Fruit fly (Drosophila melanogaster): ENCODE results near the gene CG8372.
A peak's percentile ranks its signal among the peaks of the same experiment; 100 is the strongest.

Gene CG8372

DNA sequence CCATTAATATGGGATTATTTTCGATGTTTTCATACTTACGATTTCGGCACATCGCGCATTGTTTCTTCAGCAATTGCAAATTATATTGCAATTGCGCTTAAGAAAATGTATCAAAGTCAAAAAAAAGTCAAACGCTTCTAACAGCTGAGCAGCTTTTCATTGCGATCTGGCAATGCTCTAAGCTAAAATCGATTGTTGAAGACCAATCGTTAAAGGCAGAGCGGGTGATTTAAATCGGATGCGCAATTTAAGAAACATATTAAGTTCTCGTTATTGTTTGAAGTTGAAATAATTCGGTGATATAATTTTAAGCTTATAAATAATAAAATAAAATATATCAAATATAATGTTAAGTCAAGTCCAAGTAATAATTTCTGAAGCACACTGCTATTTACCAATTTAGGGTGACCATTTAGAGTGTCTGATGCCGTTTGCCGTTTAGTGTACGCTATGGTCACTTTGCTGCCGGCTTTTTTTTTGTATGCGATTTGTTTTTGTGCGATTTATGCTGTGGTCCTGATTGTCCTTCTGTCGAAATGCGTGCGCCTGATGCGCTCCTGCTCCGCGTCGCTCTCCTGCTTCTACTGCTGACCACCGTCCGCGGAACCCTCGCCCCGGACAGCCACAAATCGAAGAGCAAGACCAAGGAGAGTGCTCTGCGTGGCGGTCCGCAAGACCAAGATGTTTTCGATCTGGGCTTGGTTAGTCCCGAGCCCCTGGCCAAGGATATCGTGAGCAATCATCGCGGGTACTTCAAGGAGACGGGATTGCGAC lies 15.8 kb downstream of the CG8372 start, which contains the start of the genes CG8475 and CG8460:
Gene CG8475, minus strand, starts transcription at position 162 of the 774 bp plus-strand sequence.
Gene CG8460, plus strand, starts transcription at position 437 of the 774 bp plus-strand sequence.
- no peak for TF ChIP-seq Jra (GFP tag; optimal IDR thresholded peaks at IDR 0.05)
- TF ChIP-seq sv (GFP tag; optimal IDR thresholded peaks at IDR 0.05) = no peak
- TF ChIP-seq OdsH (GFP tag; optimal IDR thresholded peaks at IDR 0.05) = no peak
- no peak for TF ChIP-seq br (GFP tag; optimal IDR thresholded peaks at IDR 0.05)
- no peak for TF ChIP-seq foxo (GFP tag; optimal IDR thresholded peaks at IDR 0.05)
- TF ChIP-seq sage (GFP tag; optimal IDR thresholded peaks at IDR 0.05) = no peak
- TF ChIP-seq ey (GFP tag; optimal IDR thresholded peaks at IDR 0.05) = no peak
- TF ChIP-seq pan (optimal IDR thresholded peaks at IDR 0.05) = no peak
- TF ChIP-seq tai (GFP tag; optimal IDR thresholded peaks at IDR 0.05) = no peak
- TF ChIP-seq CrebA (GFP tag; optimal IDR thresholded peaks at IDR 0.05; ENCODE audit: borderline replicate concordance) = no peak
- TF ChIP-seq CG9705 (GFP tag; optimal IDR thresholded peaks at IDR 0.05) = no peak
- no peak for TF ChIP-seq woc (GFP tag; optimal IDR thresholded peaks at IDR 0.05)
- TF ChIP-seq CG32264 (GFP tag; optimal IDR thresholded peaks at IDR 0.05) = no peak

DNA sequence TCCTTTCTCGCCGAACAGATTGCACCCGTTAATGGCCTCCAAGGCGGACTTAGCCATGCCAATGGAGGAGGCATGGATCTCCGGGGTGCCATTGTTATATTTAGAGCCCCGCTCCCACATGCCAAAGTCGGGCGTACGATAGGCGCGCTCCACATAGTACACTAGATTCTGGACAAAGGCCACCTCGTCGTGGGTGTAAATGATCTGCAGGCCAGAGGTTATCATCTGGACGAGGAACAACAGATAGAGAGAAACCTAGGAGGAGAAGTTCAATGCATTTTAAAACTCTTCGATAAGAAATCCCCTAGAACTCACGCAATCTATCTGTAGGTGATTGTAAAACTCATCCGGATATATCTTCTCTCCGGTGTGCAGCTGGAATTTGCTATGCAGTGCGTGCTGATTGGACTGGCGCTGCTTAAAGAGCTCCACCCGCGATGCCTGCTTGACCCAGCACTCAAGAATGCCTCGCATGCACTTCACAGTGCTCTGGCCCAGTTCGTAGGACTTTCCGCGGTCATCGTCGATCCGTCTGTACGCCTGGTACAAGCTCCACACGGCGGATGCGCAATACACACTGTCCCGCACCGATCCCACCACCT lies 16.9 kb downstream of the CG8372 start:
- TF ChIP-seq CG32264 (GFP tag; optimal IDR thresholded peaks at IDR 0.05) (no peak), br (GFP tag; optimal IDR thresholded peaks at IDR 0.05) (peak; percentile 15)

DNA sequence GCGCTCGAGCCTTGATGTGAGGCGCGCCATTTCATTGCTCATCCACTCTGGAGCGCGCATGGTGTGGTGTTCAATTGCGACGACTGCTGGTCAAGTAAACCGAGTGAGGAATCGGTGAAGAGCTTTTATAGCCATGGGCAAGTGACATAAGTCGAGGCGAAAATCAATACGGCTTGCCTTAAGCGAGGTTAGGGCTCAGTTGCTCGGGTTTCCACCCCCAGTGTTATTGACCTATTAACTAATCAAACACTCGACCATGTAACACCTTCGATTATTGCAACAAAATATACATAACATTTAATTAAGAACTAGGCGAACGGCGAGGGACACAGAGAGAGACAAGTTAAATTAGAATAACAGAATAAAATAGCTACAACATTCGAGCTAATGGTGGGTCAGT lies 22.0 kb downstream of the CG8372 start, which contains the start of gene CG34134:
Gene CG34134, minus strand, starts transcription at position 101 of the 400 bp plus-strand sequence.
- TF ChIP-seq Hr78 (GFP tag; optimal IDR thresholded peaks at IDR 0.05) = no peak

DNA sequence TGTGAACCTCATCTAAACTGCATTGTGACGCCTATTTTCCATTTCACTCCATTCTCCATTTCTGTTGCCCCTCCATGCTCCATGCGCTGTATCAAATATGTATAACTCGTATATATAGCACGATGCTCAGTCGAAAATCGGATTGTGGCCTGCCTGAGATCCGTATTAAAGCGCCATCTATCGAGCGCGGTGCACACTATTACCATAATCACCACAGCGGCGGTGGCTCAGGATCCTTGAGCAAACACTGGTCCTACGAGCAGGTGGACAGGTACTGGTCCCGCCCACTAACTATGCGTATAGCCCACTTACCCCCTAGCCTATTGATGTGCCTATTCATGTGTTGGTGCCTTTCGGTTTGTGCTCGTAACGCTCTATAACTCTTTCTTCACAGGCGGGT lies 27.7 kb downstream of the CG8372 start:
- no peak for TF ChIP-seq CG9705 (GFP tag; optimal IDR thresholded peaks at IDR 0.05)
- no peak for TF ChIP-seq foxo (GFP tag; optimal IDR thresholded peaks at IDR 0.05)

DNA sequence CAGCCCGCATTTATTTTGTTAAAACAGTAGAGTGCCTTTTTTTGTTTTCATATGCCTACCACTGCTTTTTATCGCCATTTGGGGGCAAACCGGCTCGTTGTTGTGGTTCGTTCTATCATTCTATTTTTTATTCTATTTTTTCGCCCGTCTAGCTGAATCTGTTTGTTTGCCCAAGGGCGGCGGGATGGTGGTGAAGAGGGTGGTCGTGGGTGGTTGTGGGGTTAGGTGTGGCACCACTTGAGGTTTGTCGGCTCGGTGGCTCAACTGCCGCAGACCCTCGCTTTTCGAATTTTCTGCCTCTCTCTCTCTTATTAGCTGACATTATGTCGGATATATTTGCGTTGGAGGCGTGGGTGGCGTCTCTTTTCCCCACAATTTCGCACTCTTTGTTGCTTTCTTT lies 41.2 kb downstream of the CG8372 start:
- no peak for TF ChIP-seq foxo (GFP tag; optimal IDR thresholded peaks at IDR 0.05)
- no peak for TF ChIP-seq sage (GFP tag; optimal IDR thresholded peaks at IDR 0.05)
- TF ChIP-seq N (GFP tag; optimal IDR thresholded peaks at IDR 0.05) = no peak
- no peak for TF ChIP-seq brk (GFP tag; optimal IDR thresholded peaks at IDR 0.05)
- TF ChIP-seq dl (GFP tag; optimal IDR thresholded peaks at IDR 0.05; ENCODE audit: insufficient read depth in 1 of 2, partially characterized antibody in 2 of 2) = no peak

DNA sequence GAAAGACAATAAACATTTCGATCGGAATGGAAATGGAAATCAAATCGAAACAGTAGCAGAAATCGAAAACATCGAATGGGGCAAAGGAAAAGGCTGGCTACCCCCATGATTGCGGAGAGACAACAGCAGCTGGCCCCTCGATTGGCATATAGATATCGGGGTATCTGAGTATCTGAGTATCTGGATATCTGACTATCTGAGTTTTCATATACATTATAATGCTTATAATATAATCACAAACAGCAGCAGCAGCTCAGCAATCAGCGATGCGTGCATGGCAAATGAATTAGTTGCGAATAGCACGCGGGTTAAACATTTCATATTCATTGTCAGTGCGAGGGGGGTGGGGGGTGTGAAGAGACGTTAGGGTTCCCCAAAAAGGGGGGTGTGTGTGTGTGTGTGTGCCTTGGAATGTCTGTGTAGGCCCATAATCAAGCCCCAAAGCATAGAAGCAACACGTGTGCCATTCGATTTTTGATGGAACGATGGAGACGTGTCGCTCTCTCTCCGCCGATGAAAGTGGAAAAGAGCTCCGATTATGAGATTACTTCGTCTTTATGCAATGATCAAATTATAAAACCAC lies 42.0 kb downstream of the CG8372 start:
- TF ChIP-seq Hnf4 (GFP tag; optimal IDR thresholded peaks at IDR 0.05) = no peak
- no peak for TF ChIP-seq lola (GFP tag; optimal IDR thresholded peaks at IDR 0.05)
- no peak for TF ChIP-seq sv (GFP tag; optimal IDR thresholded peaks at IDR 0.05)
- no peak for TF ChIP-seq Dfd (GFP tag; optimal IDR thresholded peaks at IDR 0.05)
- TF ChIP-seq CG9705 (GFP tag; optimal IDR thresholded peaks at IDR 0.05) = no peak
- TF ChIP-seq dmrt93B (GFP tag; optimal IDR thresholded peaks at IDR 0.05) = no peak
- TF ChIP-seq Mio (GFP tag; optimal IDR thresholded peaks at IDR 0.05) = no peak
- TF ChIP-seq Jra (GFP tag; optimal IDR thresholded peaks at IDR 0.05) = no peak

DNA sequence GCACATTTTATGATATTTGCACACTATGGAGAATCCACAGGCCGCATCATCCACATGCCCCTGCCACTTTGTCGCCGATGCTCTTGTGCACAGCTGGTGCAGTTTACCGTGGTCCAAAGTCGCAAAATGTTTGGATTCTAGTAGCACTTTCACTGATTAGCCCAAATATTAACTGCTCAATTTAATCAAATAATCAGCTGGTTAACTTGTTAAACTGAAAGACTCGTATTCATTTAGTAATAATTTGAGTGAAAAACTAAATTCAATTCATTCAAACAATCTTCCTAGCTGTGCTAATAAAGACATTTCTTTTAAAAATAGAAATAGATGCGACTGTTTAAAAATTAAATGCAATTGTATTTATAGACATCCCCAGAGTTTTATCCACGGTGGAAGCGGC lies 44.6 kb downstream of the CG8372 start:
- no peak for TF ChIP-seq CrebA (GFP tag; optimal IDR thresholded peaks at IDR 0.05; ENCODE audit: borderline replicate concordance)
- TF ChIP-seq pan (optimal IDR thresholded peaks at IDR 0.05) = no peak
- no peak for TF ChIP-seq br (GFP tag; optimal IDR thresholded peaks at IDR 0.05)
- TF ChIP-seq Vsx2 (GFP tag; optimal IDR thresholded peaks at IDR 0.05; ENCODE audit: partially characterized antibody) = no peak
- no peak for TF ChIP-seq jim (GFP tag; optimal IDR thresholded peaks at IDR 0.05)
- TF ChIP-seq CG32264 (GFP tag; optimal IDR thresholded peaks at IDR 0.05) = no peak
- TF ChIP-seq usp (GFP tag; optimal IDR thresholded peaks at IDR 0.05) = no peak
- TF ChIP-seq Myc (optimal IDR thresholded peaks at IDR 0.05) = no peak
- no peak for TF ChIP-seq OdsH (GFP tag; optimal IDR thresholded peaks at IDR 0.05)
- no peak for TF ChIP-seq Hr83 (GFP tag; optimal IDR thresholded peaks at IDR 0.05; ENCODE audit: poor library complexity, severe bottlenecking)
- TF ChIP-seq Sp1 (GFP tag; optimal IDR thresholded peaks at IDR 0.05) = no peak
- TF ChIP-seq dsf (GFP tag; optimal IDR thresholded peaks at IDR 0.05; ENCODE audit: borderline replicate concordance) = no peak
- TF ChIP-seq HLH106 (tag; optimal IDR thresholded peaks at IDR 0.05) = no peak
- no peak for TF ChIP-seq Hnf4 (GFP tag; optimal IDR thresholded peaks at IDR 0.05)
- TF ChIP-seq lola (GFP tag; optimal IDR thresholded peaks at IDR 0.05) = no peak
